Fruit fly (Drosophila melanogaster) Kc167 (cell line): ENCODE results near the gene PGAP2.

Experiments used
- Myc ChIP-seq: fragments of >200 bp; optimal IDR thresholded peaks from 2 replicates; lab custom pipeline; 2017; ENCODE audit warnings: missing external identifiers
- Sin3A ChIP-seq: fragments of >200 bp; optimal IDR thresholded peaks from 2 replicates; lab custom pipeline; 2018; ENCODE audit warnings: missing external identifiers
- h ChIP-seq: fragments of >200 bp; optimal IDR thresholded peaks from 3 replicates; lab custom pipeline; 2018; ENCODE audit warnings: missing external identifiers
- insv ChIP-seq: fragments of >200 bp; optimal IDR thresholded peaks from 3 replicates; lab custom pipeline; 2018; ENCODE audit warnings: missing external identifiers
- psq ChIP-seq: fragments of >200 bp; optimal IDR thresholded peaks from 2 replicates; lab custom pipeline; 2017; ENCODE audit warnings: missing external identifiers
- ttk ChIP-seq: sonication (Bioruptor generic); optimal IDR thresholded peaks from 2 replicates; lab custom pipeline; 2017; ENCODE audit warnings: missing external identifiers

PGAP2 gene

dm6 chr2L:819315-820032 lies at the start of gene PGAP2, which contains the start of gene Clp:
TSS of gene PGAP2 (minus strand) at chr2L:819508.
TSS of gene Clp (plus strand) at chr2L:819964.
- TF ChIP-seq Sin3A (lab: Kevin White, UChicago) (no peak), psq (no peak), insv (lab: Kevin White, UChicago) (no peak), Myc (lab: Kevin White, UChicago) (no peak)

dm6 chr2L:868961-869360 lies 49.7 kb upstream of the PGAP2 start:
- TF ChIP-seq h (lab: Kevin White, UChicago) = no peak
- no peak for TF ChIP-seq Sin3A (lab: Kevin White, UChicago)
- no peak for TF ChIP-seq Myc (lab: Kevin White, UChicago)
- no peak for TF ChIP-seq insv (lab: Kevin White, UChicago)
- TF ChIP-seq ttk (lab: Kevin White, UChicago) = peak; percentile 51

- TF ChIP-seq psq (no peak), h (lab: Kevin White, UChicago) (no peak), ttk (lab: Kevin White, UChicago) (no peak), Sin3A (lab: Kevin White, UChicago) (no peak)
Measured at dm6 chr2L:867899-868605, 48.7 kb upstream of the PGAP2 start, which contains the start of gene aru. TSS of gene aru (minus strand) at chr2L:868354.

dm6 chr2L:866950-867744 lies 47.8 kb upstream of the PGAP2 start:
- TF ChIP-seq ttk (lab: Kevin White, UChicago) (no peak), h (lab: Kevin White, UChicago) (no peak), Sin3A (lab: Kevin White, UChicago) (no peak), Myc (lab: Kevin White, UChicago) (no peak), psq (no peak)

- no peak for TF ChIP-seq ttk (lab: Kevin White, UChicago)
- TF ChIP-seq h (lab: Kevin White, UChicago) = no peak
- no peak for TF ChIP-seq Sin3A (lab: Kevin White, UChicago)
- no peak for TF ChIP-seq psq
- TF ChIP-seq insv (lab: Kevin White, UChicago) = no peak
- TF ChIP-seq Myc (lab: Kevin White, UChicago) = no peak
Measured at dm6 chr2L:865851-866250, 46.5 kb upstream of the PGAP2 start.

dm6 chr2L:859897-860296 lies 40.6 kb upstream of the PGAP2 start, which contains the start of gene CG13950:
TSS of gene CG13950 (plus strand) at chr2L:860197.
- TF ChIP-seq psq = no peak
- TF ChIP-seq insv (lab: Kevin White, UChicago) = no peak
- TF ChIP-seq h (lab: Kevin White, UChicago) = no peak
- no peak for TF ChIP-seq Myc (lab: Kevin White, UChicago)
- no peak for TF ChIP-seq ttk (lab: Kevin White, UChicago)
- TF ChIP-seq Sin3A (lab: Kevin White, UChicago) = no peak

dm6 chr2L:857897-858517 lies 38.7 kb upstream of the PGAP2 start:
- no peak for TF ChIP-seq insv (lab: Kevin White, UChicago)
- no peak for TF ChIP-seq Sin3A (lab: Kevin White, UChicago)
- no peak for TF ChIP-seq Myc (lab: Kevin White, UChicago)
- TF ChIP-seq psq = no peak
- no peak for TF ChIP-seq h (lab: Kevin White, UChicago)
- TF ChIP-seq ttk (lab: Kevin White, UChicago) = no peak

- no peak for TF ChIP-seq h (lab: Kevin White, UChicago)
- TF ChIP-seq Sin3A (lab: Kevin White, UChicago) = no peak
- TF ChIP-seq insv (lab: Kevin White, UChicago) = no peak
- no peak for TF ChIP-seq ttk (lab: Kevin White, UChicago)
- TF ChIP-seq Myc (lab: Kevin White, UChicago) = no peak
- TF ChIP-seq psq = no peak
Measured at dm6 chr2L:856690-857488, 37.6 kb upstream of the PGAP2 start.

dm6 chr2L:856001-856400 lies 36.7 kb upstream of the PGAP2 start:
- TF ChIP-seq ttk (lab: Kevin White, UChicago) = no peak
- TF ChIP-seq Myc (lab: Kevin White, UChicago) = no peak
- no peak for TF ChIP-seq insv (lab: Kevin White, UChicago)
- TF ChIP-seq h (lab: Kevin White, UChicago) = no peak
- no peak for TF ChIP-seq Sin3A (lab: Kevin White, UChicago)
- TF ChIP-seq psq = no peak

- TF ChIP-seq insv (lab: Kevin White, UChicago) (no peak), ttk (lab: Kevin White, UChicago) (no peak), Sin3A (lab: Kevin White, UChicago) (no peak), h (lab: Kevin White, UChicago) (no peak), Myc (lab: Kevin White, UChicago) (no peak), psq (no peak)
Measured at dm6 chr2L:855052-855547, 35.8 kb upstream of the PGAP2 start, which contains the start of gene CG13949. TSS of gene CG13949 (plus strand) at chr2L:855337.
